Fruit fly (Drosophila melanogaster) whole organism, embryonic: ENCODE results near the gene CG3149.
A peak's percentile ranks its signal among the peaks of the same experiment; 100 is the strongest.

Source experiments
- Abd-B ChIP-seq: fragments of 200-800 bp; sonication (Bioruptor generic); optimal IDR thresholded peaks from 2 replicates; lab custom pipeline; 2018; ENCODE audit warnings: missing biosample characterization, mild to moderate bottlenecking, missing genetic modification characterization, moderate library complexity
- Bdp1 ChIP-seq: fragments of 200-800 bp; sonication (Bioruptor generic); optimal IDR thresholded peaks from 3 replicates; lab custom pipeline; 2016; ENCODE audit warnings: missing biosample characterization, missing genetic modification characterization
- Bgb ChIP-seq: fragments of 200-800 bp; sonication (Bioruptor generic); IDR thresholded peaks from 2 replicates; pipeline ENCODE4 v1.3.6; 2022; ENCODE audit warnings: missing biosample characterization, missing genetic modification characterization; ENCODE audit not compliant: partially characterized antibody
- CG10147 ChIP-seq: fragments of 200-800 bp; sonication (Bioruptor generic); optimal IDR thresholded peaks from 2 replicates; lab custom pipeline; 2019; ENCODE audit warnings: missing biosample characterization, mild to moderate bottlenecking, missing genetic modification characterization, moderate library complexity
- CG11247 ChIP-seq: fragments of 200-800 bp; sonication (Bioruptor generic); IDR thresholded peaks from 2 replicates; pipeline ENCODE4 v1.3.6; 2022; ENCODE audit warnings: missing biosample characterization, missing genetic modification characterization
- CG12104 ChIP-seq: fragments of 200-800 bp; sonication (Bioruptor generic); optimal IDR thresholded peaks from 3 replicates; lab custom pipeline; 2016; ENCODE audit warnings: missing biosample characterization, missing genetic modification characterization
- CG12155 ChIP-seq: fragments of 200-800 bp; sonication (Bioruptor generic); optimal IDR thresholded peaks from 3 replicates; lab custom pipeline; 2016; ENCODE audit warnings: missing biosample characterization, missing genetic modification characterization
- CG12942 ChIP-seq: fragments of 200-800 bp; sonication (Bioruptor generic); optimal IDR thresholded peaks from 3 replicates; lab custom pipeline; 2016; ENCODE audit warnings: missing biosample characterization, missing genetic modification characterization
- CG13287 ChIP-seq: fragments of 200-800 bp; sonication (Bioruptor generic); IDR thresholded peaks from 2 replicates; pipeline ENCODE4 v1.3.6; 2022; ENCODE audit warnings: missing biosample characterization, missing genetic modification characterization; ENCODE audit not compliant: partially characterized antibody
- CG13775 ChIP-seq: fragments of 200-800 bp; sonication (Bioruptor generic); optimal IDR thresholded peaks from 3 replicates; lab custom pipeline; 2017; ENCODE audit warnings: missing biosample characterization, mild to moderate bottlenecking, missing genetic modification characterization
- CG15073 ChIP-seq: fragments of 200-800 bp; sonication (Bioruptor generic); optimal IDR thresholded peaks from 2 replicates; lab custom pipeline; 2016; ENCODE audit warnings: missing biosample characterization, missing genetic modification characterization
- CG2875 ChIP-seq: fragments of 200-800 bp; sonication (Bioruptor generic); optimal IDR thresholded peaks from 2 replicates; lab custom pipeline; 2017; ENCODE audit warnings: missing biosample characterization, mild to moderate bottlenecking, missing genetic modification characterization, missing genetic modification reagents
- CG2889 ChIP-seq: fragments of 200-800 bp; sonication (Bioruptor generic); IDR thresholded peaks from 3 replicates; pipeline ENCODE4 v1.3.6; 2022; ENCODE audit warnings: missing biosample characterization, missing genetic modification characterization
- CG34422 ChIP-seq: fragments of 200-800 bp; sonication (Bioruptor generic); IDR thresholded peaks from 3 replicates; pipeline ENCODE4 v1.3.6; 2022; ENCODE audit warnings: missing biosample characterization, missing genetic modification characterization
- CG3838 ChIP-seq: fragments of 200-800 bp; sonication (Bioruptor generic); optimal IDR thresholded peaks from 3 replicates; lab custom pipeline; 2016; ENCODE audit warnings: missing biosample characterization, missing genetic modification characterization
- CG5953 ChIP-seq: fragments of 200-800 bp; sonication (Bioruptor generic); IDR thresholded peaks from 2 replicates; pipeline ENCODE4 v1.3.6; 2022; ENCODE audit warnings: missing biosample characterization, missing genetic modification characterization
- CG7786 ChIP-seq: fragments of 200-800 bp; sonication (Bioruptor generic); optimal IDR thresholded peaks from 2 replicates; lab custom pipeline; 2016; ENCODE audit warnings: missing biosample characterization, missing genetic modification characterization
- CG8478 ChIP-seq: fragments of >200 bp; optimal IDR thresholded peaks from 2 replicates; lab custom pipeline; 2018
- CG8765 ChIP-seq: fragments of 200-800 bp; sonication (Bioruptor generic); IDR thresholded peaks from 2 replicates; pipeline ENCODE4 v1.3.6; 2022; ENCODE audit warnings: missing biosample characterization, missing genetic modification characterization
- CG8924 ChIP-seq: fragments of 200-800 bp; optimal IDR thresholded peaks from 3 replicates; lab custom pipeline; 2019; ENCODE audit warnings: missing biosample characterization, mild to moderate bottlenecking, missing genetic modification characterization, moderate library complexity
- CG9437 ChIP-seq: fragments of 200-800 bp; sonication (Bioruptor generic); optimal IDR thresholded peaks from 2 replicates; lab custom pipeline; 2018; ENCODE audit warnings: missing biosample characterization, mild to moderate bottlenecking, missing genetic modification characterization
- Dll ChIP-seq: fragments of 200-800 bp; sonication (Bioruptor generic); IDR thresholded peaks from 4 replicates; pipeline ENCODE4 v1.3.6; 2022; ENCODE audit warnings: missing biosample characterization, missing genetic modification characterization; ENCODE audit not compliant: partially characterized antibody
- E2f2 ChIP-seq: fragments of 200-800 bp; sonication (Bioruptor generic); IDR thresholded peaks from 2 replicates; pipeline ENCODE4 v1.3.6; 2022; ENCODE audit warnings: missing biosample characterization, missing genetic modification characterization
- HmgZ ChIP-seq: fragments of 200-800 bp; sonication (Bioruptor generic); optimal IDR thresholded peaks from 2 replicates; lab custom pipeline; 2018; ENCODE audit warnings: missing biosample characterization, mild to moderate bottlenecking, missing genetic modification characterization
- MTF-1 ChIP-seq: fragments of 200-800 bp; sonication (Bioruptor generic); optimal IDR thresholded peaks from 2 replicates; lab custom pipeline; 2018; ENCODE audit warnings: missing biosample characterization, mild to moderate bottlenecking, missing genetic modification characterization, borderline replicate concordance
- Mad ChIP-seq: fragments of 200-800 bp; sonication (Bioruptor generic); optimal IDR thresholded peaks from 2 replicates; lab custom pipeline; 2016; ENCODE audit warnings: missing biosample characterization, missing genetic modification characterization
- Nf-YB ChIP-seq: fragments of 200-800 bp; sonication (Bioruptor generic); optimal IDR thresholded peaks from 3 replicates; lab custom pipeline; 2019; ENCODE audit warnings: missing biosample characterization, mild to moderate bottlenecking, missing genetic modification characterization, moderate library complexity
- Nf-YC ChIP-seq: fragments of 200-800 bp; optimal IDR thresholded peaks from 3 replicates; lab custom pipeline; 2019; ENCODE audit warnings: missing biosample characterization, mild to moderate bottlenecking, missing genetic modification characterization, moderate library complexity
- Poxn ChIP-seq: fragments of 200-800 bp; sonication (Bioruptor generic); IDR thresholded peaks from 2 replicates; pipeline ENCODE4 v1.3.6; 2022; ENCODE audit warnings: missing biosample characterization, missing genetic modification characterization
- Stat92E ChIP-seq, 3 experiments: fragments of >200 bp in 2 of 3; fragments of 200-800 bp in 1 of 3; sonication (Bioruptor generic) in 1 of 3; optimal IDR thresholded peaks; 2 replicates each; lab custom pipeline; 2017 to 2019; ENCODE audit warnings: missing biosample characterization in 3 of 3, missing genetic modification characterization in 3 of 3, mild to moderate bottlenecking in 1 of 3, moderate library complexity in 1 of 3
- Vsx1 ChIP-seq: fragments of 200-800 bp; sonication (Bioruptor generic); optimal IDR thresholded peaks from 2 replicates; lab custom pipeline; 2017; ENCODE audit warnings: missing biosample characterization, mild to moderate bottlenecking, missing genetic modification characterization, missing genetic modification reagents
- ac ChIP-seq: fragments of 200-800 bp; sonication (Bioruptor generic); optimal IDR thresholded peaks from 3 replicates; lab custom pipeline; 2017; ENCODE audit warnings: missing biosample characterization, mild to moderate bottlenecking, missing genetic modification characterization
- ash1 ChIP-seq: fragments of 200-800 bp; sonication (Bioruptor generic); optimal IDR thresholded peaks from 2 replicates; lab custom pipeline; 2018; ENCODE audit warnings: missing biosample characterization, mild to moderate bottlenecking, missing genetic modification characterization
- az2 ChIP-seq: fragments of 200-800 bp; sonication (Bioruptor generic); optimal IDR thresholded peaks from 3 replicates; lab custom pipeline; 2016; ENCODE audit warnings: missing biosample characterization, missing genetic modification characterization
- cas ChIP-seq: fragments of 200-800 bp; sonication (Bioruptor generic); IDR thresholded peaks from 2 replicates; pipeline ENCODE4 v1.3.6; 2022; ENCODE audit warnings: missing biosample characterization, missing genetic modification characterization
- cg ChIP-seq: fragments of 200-800 bp; sonication (Bioruptor generic); optimal IDR thresholded peaks from 3 replicates; lab custom pipeline; 2019; ENCODE audit warnings: missing biosample characterization, mild to moderate bottlenecking, missing genetic modification characterization, moderate library complexity
- chif ChIP-seq, 2 experiments: fragments of 200-800 bp; sonication (Bioruptor generic); optimal IDR thresholded peaks; 3 replicates each; lab custom pipeline; 2016; ENCODE audit warnings: missing biosample characterization in 2 of 2, missing genetic modification characterization in 2 of 2
- ci ChIP-seq: fragments of 200-800 bp; sonication (Bioruptor generic); IDR thresholded peaks from 3 replicates; pipeline ENCODE4 v1.3.6; 2022; ENCODE audit warnings: missing biosample characterization, missing genetic modification characterization
- danr ChIP-seq: fragments of 200-800 bp; sonication (Bioruptor generic); IDR thresholded peaks from 2 replicates; pipeline ENCODE4 v1.3.6; 2022; ENCODE audit warnings: missing biosample characterization, missing genetic modification characterization
- fd64A ChIP-seq: fragments of 200-800 bp; sonication (Bioruptor generic); optimal IDR thresholded peaks from 3 replicates; lab custom pipeline; 2018; ENCODE audit warnings: missing biosample characterization, mild to moderate bottlenecking, missing genetic modification characterization
- h ChIP-seq: fragments of >200 bp; optimal IDR thresholded peaks from 2 replicates; lab custom pipeline; 2017
- inv ChIP-seq: fragments of 200-800 bp; sonication (Bioruptor generic); IDR thresholded peaks from 2 replicates; pipeline ENCODE4 v1.3.6; 2022; ENCODE audit warnings: missing biosample characterization, missing genetic modification characterization; ENCODE audit not compliant: partially characterized antibody
- kay ChIP-seq: fragments of 200-800 bp; sonication (Bioruptor generic); optimal IDR thresholded peaks from 2 replicates; lab custom pipeline; 2016; ENCODE audit warnings: missing biosample characterization, missing genetic modification characterization
- kni ChIP-seq: fragments of 200-800 bp; sonication (Bioruptor generic); optimal IDR thresholded peaks from 3 replicates; lab custom pipeline; 2017; ENCODE audit warnings: mild to moderate bottlenecking, missing biosample characterization, missing genetic modification reagents, missing genetic modification characterization
- lola ChIP-seq, 3 experiments: fragments of >200 bp in 2 of 3; fragments of 200-800 bp in 1 of 3; sonication (Bioruptor generic) in 1 of 3; optimal IDR thresholded peaks; 2 replicates each; lab custom pipeline; 2017 to 2019; ENCODE audit warnings: missing biosample characterization in 3 of 3, missing genetic modification characterization in 3 of 3, mild to moderate bottlenecking in 1 of 3, moderate library complexity in 1 of 3
- onecut ChIP-seq: fragments of 200-800 bp; sonication (Bioruptor generic); IDR thresholded peaks from 2 replicates; pipeline ENCODE4 v1.3.6; 2022; ENCODE audit warnings: missing biosample characterization, missing genetic modification characterization
- sim ChIP-seq: fragments of 200-800 bp; sonication (Bioruptor generic); IDR thresholded peaks from 2 replicates; pipeline ENCODE4 v1.3.6; 2022; ENCODE audit warnings: missing biosample characterization, missing genetic modification characterization
- slp2 ChIP-seq: fragments of 200-800 bp; sonication (Bioruptor generic); optimal IDR thresholded peaks from 2 replicates; lab custom pipeline; 2016; ENCODE audit warnings: missing biosample characterization, missing genetic modification characterization
- stc ChIP-seq: fragments of 200-800 bp; sonication (Bioruptor generic); IDR thresholded peaks from 2 replicates; pipeline ENCODE4 v1.3.6; 2022; ENCODE audit warnings: missing biosample characterization, missing genetic modification characterization
- vnd ChIP-seq: fragments of 200-800 bp; sonication (Bioruptor generic); IDR thresholded peaks from 3 replicates; pipeline ENCODE4 v1.3.6; 2022; ENCODE audit warnings: missing biosample characterization, missing genetic modification characterization; ENCODE audit not compliant: partially characterized antibody

The CG3149 gene

DNA sequence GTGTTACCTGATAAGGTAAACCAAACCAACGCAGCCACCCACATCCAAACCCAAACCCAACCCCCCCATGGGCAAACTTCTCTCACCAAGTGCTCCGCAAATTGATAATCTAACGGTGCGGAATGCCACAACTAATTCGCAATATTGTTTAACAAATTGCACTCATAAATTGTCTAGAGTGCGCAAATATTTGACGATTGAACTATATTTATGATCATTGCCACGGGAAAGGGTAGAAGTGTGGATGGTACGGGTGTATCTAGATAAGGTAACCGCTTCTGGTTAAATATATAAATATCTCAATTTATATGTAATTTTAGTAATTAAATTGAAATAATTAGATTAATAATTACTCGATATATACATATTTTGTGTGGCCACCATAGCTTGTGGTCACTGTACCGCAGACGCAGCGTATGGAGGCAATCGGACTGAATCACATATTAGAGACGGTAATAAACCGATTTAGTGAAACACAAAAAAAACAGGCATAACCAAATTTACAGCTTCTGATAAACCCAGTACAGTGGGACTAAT is 23.5 kb upstream of the CG3149 start (continued):
- TF ChIP-seq chif (GFP tag; optimal IDR thresholded peaks at IDR 0.05; lab: Kevin White, UChicago) (no peak), CG8924 (tag; lab: Kevin White, UChicago) (peak; percentile 69), CG11247 (peak; percentile 69), vnd (GFP tag; lab: Robert Waterston, UW) (no peak), stc (0 out of 2 replicates have a peak, but pooled peaks have one; percentile 43), CG3838 (no peak), Nf-YC (peak; percentile 23), ci (GFP tag; lab: Robert Waterston, UW) (peak; percentile 63; the same call in 1 of the 3 replicates), Nf-YB (GFP tag; lab: Kevin White, UChicago) (peak; percentile 20), danr (GFP tag; lab: Robert Waterston, UW) (0 out of 2 replicates have a peak, but pooled peaks have one; percentile 20), Abd-B (GFP tag; lab: Kevin White, UChicago) (no peak), CG10147 (peak; percentile 50), CG5953 (GFP tag; lab: Robert Waterston, UW) (no peak), CG34422 (peak; percentile 55; the same call in 1 of the 3 replicates), kay (GFP tag; lab: Kevin White, UChicago) (no peak), ash1 (GFP tag; lab: Kevin White, UChicago) (no peak), CG8765 (GFP tag; lab: Robert Waterston, UW) (no peak), slp2 (GFP tag; lab: Kevin White, UChicago) (no peak), cas (peak; percentile 25; the same call in 1 of the 2 replicates), Dll (GFP tag; lab: Robert Waterston, UW) (no peak), E2f2 (GFP tag; lab: Robert Waterston, UW) (peak; percentile 38; the same call in 1 of the 2 replicates), lola (GFP tag; optimal IDR thresholded peaks at IDR 0.05; lab: Kevin White, UChicago) (no peak), sim (GFP tag; lab: Robert Waterston, UW) (no peak), cg (GFP tag; lab: Kevin White, UChicago) (no peak), Mad (GFP tag; lab: Kevin White, UChicago) (no peak), CG15073 (GFP tag; lab: Kevin White, UChicago) (no peak), MTF-1 (GFP tag; lab: Kevin White, UChicago) (no peak), CG13775 (GFP tag; lab: Kevin White, UChicago) (peak; percentile 35), fd64A (GFP tag; lab: Kevin White, UChicago) (no peak), Bgb (no peak), CG2889 (0 out of 3 replicates have a peak, but pooled peaks have one; percentile 50), ac (no peak), Poxn (peak; percentile 51; the same call in 1 of the 2 replicates), az2 (peak; percentile 15), CG12942 (GFP tag; lab: Kevin White, UChicago) (no peak), HmgZ (tag; lab: Kevin White, UChicago) (peak; percentile 46), Stat92E (GFP tag; optimal IDR thresholded peaks at IDR 0.05; lab: Kevin White, UChicago) (no peak), Bdp1 (GFP tag; lab: Kevin White, UChicago) (no peak), CG9437 (GFP tag; lab: Kevin White, UChicago) (peak; percentile 42), CG2875 (GFP tag; lab: Kevin White, UChicago) (no peak), CG12155 (GFP tag; lab: Kevin White, UChicago) (peak; percentile 57), Vsx1 (GFP tag; lab: Kevin White, UChicago) (no peak), onecut (GFP tag; lab: Robert Waterston, UW) (no peak), inv (GFP tag; lab: Robert Waterston, UW) (no peak), h (lab: Kevin White, UChicago) (no peak), CG7786 (GFP tag; lab: Kevin White, UChicago) (no peak), CG12104 (GFP tag; lab: Kevin White, UChicago) (peak; percentile 23), CG8478 (lab: Kevin White, UChicago) (no peak), kni (no peak), CG13287 (GFP tag; lab: Robert Waterston, UW) (no peak)
